Worm (Caenorhabditis elegans): ENCODE measurements around the gene B0281.1.

The B0281.1 gene

ce11 chrII:2356795-2357194, 43.9 kb downstream of the B0281.1 start, which contains the start of gene F43C11.1 (continued):
- TF ChIP-seq nhr-102 (tag; optimal IDR thresholded peaks at IDR 0.05): no peak
- no peak for TF ChIP-seq T20F7.1 (GFP tag; optimal IDR thresholded peaks at IDR 0.05)
- TF ChIP-seq madf-5 (GFP tag; IDR thresholded peaks at IDR 0.05): no peak
- no peak for TF ChIP-seq nhr-111 (GFP tag; optimal IDR thresholded peaks at IDR 0.05)
- no peak for TF ChIP-seq hlh-30 (tag; optimal IDR thresholded peaks at IDR 0.05; ENCODE audit: insufficient read depth)

ce11 chrII:2359965-2360364, 47.1 kb downstream of the B0281.1 start, which contains the start of gene F43C11.16:
F43C11.16 (minus strand) TSS chrII:2360065.
- TF ChIP-seq mxl-2 (GFP tag; conservative IDR thresholded peaks at IDR 0.05): no peak

Data from whole organism, L4 larva.